Worm (Caenorhabditis elegans): Measurements from ENCODE around the gene Y105C5A.1274.
"Not testable (repeated sequence)": the region's sequence is repeated elsewhere in the genome, so short reads cannot be mapped to it uniquely, and the experiment has no call there.

The Y105C5A.1274 gene

DNA sequence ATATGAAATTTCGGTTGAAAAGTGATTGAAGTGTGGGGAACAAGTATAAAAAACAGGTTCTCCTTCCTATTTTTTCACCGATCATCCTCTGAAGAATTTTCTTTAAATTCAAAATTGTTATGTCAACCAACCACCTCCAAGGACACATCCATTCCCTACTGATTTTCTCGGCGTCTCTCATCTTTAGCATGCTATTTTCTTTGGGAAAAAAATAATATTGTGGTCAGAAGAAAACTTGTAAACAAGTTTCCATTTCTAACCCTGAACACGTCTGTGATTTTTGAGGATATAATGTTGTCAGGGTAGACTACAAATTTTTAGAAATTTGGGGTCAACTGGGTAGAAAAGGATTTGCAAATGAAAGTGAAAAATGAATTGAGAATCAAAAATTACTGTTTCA is 16.9 kb upstream of the Y105C5A.1274 start:
- TF ChIP-seq madf-2 (tag; optimal IDR thresholded peaks at IDR 0.05), result no peak
- no peak for TF ChIP-seq elt-2 (tag; optimal IDR thresholded peaks at IDR 0.05)
- TF ChIP-seq pag-3 (tag; optimal IDR thresholded peaks at IDR 0.05; ENCODE audit: borderline replicate concordance), result no peak

DNA sequence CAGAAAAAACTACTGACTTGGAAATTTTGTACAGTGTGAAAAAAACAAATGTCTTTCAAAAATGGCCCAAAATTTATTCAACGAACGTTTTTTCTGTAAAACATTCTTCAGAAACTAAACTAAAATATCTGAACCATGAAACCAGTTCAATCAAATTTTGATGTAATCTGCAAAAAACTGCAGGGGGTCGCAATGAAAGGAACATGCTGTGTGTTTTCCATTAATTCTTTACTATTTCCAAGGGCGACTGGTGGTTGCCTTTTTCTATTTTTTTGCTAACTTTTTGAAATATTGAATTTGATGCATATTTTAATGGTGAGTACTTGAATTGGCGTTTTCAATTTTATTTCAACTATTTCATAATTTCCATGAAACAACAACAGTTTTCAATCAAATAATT is 3.3 kb upstream of the Y105C5A.1274 start, which contains the start of gene Y105C5A.9:
TSS of gene Y105C5A.9 (plus strand) at position 301 of the 400 bp plus-strand sequence.
- TF ChIP-seq fkh-10 (GFP tag; optimal IDR thresholded peaks at IDR 0.05), result no peak
- TF ChIP-seq nhr-232 (tag; optimal IDR thresholded peaks at IDR 0.05), result no peak
- no peak for TF ChIP-seq rnt-1 (tag; optimal IDR thresholded peaks at IDR 0.05)
- no peak for TF ChIP-seq hlh-15 (tag; optimal IDR thresholded peaks at IDR 0.05)
- no peak for TF ChIP-seq ref-2 (tag; optimal IDR thresholded peaks at IDR 0.05)
- TF ChIP-seq ceh-34 (tag; optimal IDR thresholded peaks at IDR 0.05), result no peak
- TF ChIP-seq ceh-9 (tag; optimal IDR thresholded peaks at IDR 0.05), result no peak
- TF ChIP-seq ets-4 (tag; optimal IDR thresholded peaks at IDR 0.05), result no peak
- no peak for TF ChIP-seq C08G9.2 (tag; optimal IDR thresholded peaks at IDR 0.05)
- TF ChIP-seq ama-1 (optimal IDR thresholded peaks at IDR 0.05), result no peak
- TF ChIP-seq npax-4 (tag; optimal IDR thresholded peaks at IDR 0.05), result no peak
- no peak for TF ChIP-seq C38D4.7 (GFP tag; optimal IDR thresholded peaks at IDR 0.05)
- TF ChIP-seq pha-2 (tag; optimal IDR thresholded peaks at IDR 0.05), result no peak
- TF ChIP-seq dve-1 (tag; optimal IDR thresholded peaks at IDR 0.05), result no peak
- no peak for TF ChIP-seq lin-11 (tag; optimal IDR thresholded peaks at IDR 0.05)
- no peak for TF ChIP-seq unc-42 (tag; optimal IDR thresholded peaks at IDR 0.05)

DNA sequence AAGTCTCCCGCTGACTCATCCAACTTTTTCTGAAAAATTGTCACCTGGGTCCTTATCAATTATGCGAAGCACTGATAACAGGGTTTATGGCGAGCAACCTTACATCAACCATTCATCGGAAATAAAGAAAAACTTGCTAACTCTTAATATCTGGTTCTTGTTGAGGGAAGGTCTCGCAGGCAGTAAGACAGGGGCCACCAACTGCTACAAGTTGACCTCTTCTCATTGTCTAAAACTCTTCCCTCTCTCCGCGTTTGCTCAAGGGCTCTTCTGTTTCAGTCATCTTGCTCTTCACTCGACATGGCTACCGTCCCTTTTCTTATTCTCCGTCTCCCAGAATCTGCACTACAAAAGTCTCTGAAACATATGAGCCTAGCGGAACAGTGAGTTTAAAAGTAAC is 923 bp downstream of the Y105C5A.1274 start, which contains the start of gene Y105C5A.10:
TSS of gene Y105C5A.10 (plus strand) at position 301 of the 400 bp plus-strand sequence.
- not testable (repeated sequence) for TF ChIP-seq che-1, pqm-1, ceh-14 (tag; optimal IDR thresholded peaks at IDR 0.05)

DNA sequence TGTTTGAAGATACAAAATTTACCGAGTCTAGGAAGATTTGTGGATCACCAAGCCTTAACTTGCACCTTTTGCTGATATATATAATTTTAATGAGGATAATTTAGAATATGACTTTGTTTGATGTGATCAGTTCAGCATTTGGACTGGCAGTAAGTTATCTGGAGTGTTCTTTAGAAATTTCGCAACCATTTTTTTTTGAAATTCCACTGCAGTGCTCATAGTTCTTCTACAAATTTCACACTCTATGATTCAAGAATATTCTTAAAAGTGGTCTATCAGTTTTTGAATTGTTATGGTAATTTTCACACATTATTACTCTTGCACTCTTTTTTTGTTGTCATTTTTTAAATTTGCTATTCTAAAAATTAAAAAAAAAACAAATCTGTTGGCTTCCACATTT is 4.7 kb downstream of the Y105C5A.1274 start:
- no peak for TF ChIP-seq ets-4 (tag; optimal IDR thresholded peaks at IDR 0.05)
- no peak for TF ChIP-seq Y22D7AL.16 (tag; optimal IDR thresholded peaks at IDR 0.05)
- no peak for TF ChIP-seq pha-4 (tag; optimal IDR thresholded peaks at IDR 0.05)
- no peak for TF ChIP-seq C38D4.7 (GFP tag; optimal IDR thresholded peaks at IDR 0.05)
- TF ChIP-seq ceh-18 (tag; optimal IDR thresholded peaks at IDR 0.05), result no peak
- TF ChIP-seq ceh-31 (tag; optimal IDR thresholded peaks at IDR 0.05), result no peak
- TF ChIP-seq gmeb-2 (tag; optimal IDR thresholded peaks at IDR 0.05), result no peak
- no peak for TF ChIP-seq odd-2 (tag; optimal IDR thresholded peaks at IDR 0.05)
- TF ChIP-seq T23F11.4 (GFP tag; optimal IDR thresholded peaks at IDR 0.05), result no peak
- TF ChIP-seq F13H6.1 (tag; optimal IDR thresholded peaks at IDR 0.05), result no peak
- no peak for TF ChIP-seq pax-1 (tag; optimal IDR thresholded peaks at IDR 0.05)
- no peak for TF ChIP-seq tbx-7 (tag; optimal IDR thresholded peaks at IDR 0.05)
- TF ChIP-seq ahr-1 (tag; optimal IDR thresholded peaks at IDR 0.05), result no peak
- no peak for TF ChIP-seq dve-1 (tag; optimal IDR thresholded peaks at IDR 0.05)
- no peak for TF ChIP-seq ceh-14 (tag; optimal IDR thresholded peaks at IDR 0.05)
- no peak for TF ChIP-seq madf-2 (tag; optimal IDR thresholded peaks at IDR 0.05)

DNA sequence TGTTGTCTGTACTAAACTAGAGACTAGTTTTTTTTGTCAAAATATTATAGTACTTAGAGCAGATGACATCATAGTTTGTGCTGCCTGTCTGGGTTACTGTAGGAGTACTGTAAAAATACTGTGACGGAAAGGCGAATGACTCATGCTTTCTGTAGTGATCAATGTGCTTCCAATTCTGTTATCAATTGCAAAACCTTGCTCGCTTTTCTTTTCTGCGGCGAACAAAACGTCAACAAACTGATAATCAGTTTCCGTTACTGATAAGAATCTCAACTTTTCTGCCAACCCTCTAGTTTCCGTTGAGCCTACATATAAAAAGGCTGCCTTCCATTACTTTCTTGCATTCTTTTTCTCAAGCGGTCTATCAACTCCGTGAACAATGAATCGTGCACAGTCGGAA is 6.3 kb downstream of the Y105C5A.1274 start, which contains the start of gene Y105C5A.13:
TSS of gene Y105C5A.13 (plus strand) at position 380 of the 400 bp plus-strand sequence.
- no peak for TF ChIP-seq zip-5 (tag; optimal IDR thresholded peaks at IDR 0.05)
- TF ChIP-seq elt-2 (tag; optimal IDR thresholded peaks at IDR 0.05), result peak; percentile 78
- no peak for TF ChIP-seq pqm-1 (tag; optimal IDR thresholded peaks at IDR 0.05)
- no peak for TF ChIP-seq hlh-8 (tag; optimal IDR thresholded peaks at IDR 0.05)

Data from whole organism, late embryonic.